Fruit fly (Drosophila melanogaster) Kc167 (cell line): ENCODE measurements around the gene CG18088.

Experiments
- h ChIP-seq: fragments of >200 bp; optimal IDR thresholded peaks from 3 replicates; lab custom pipeline; 2018; ENCODE audit warnings: missing external identifiers
- psq ChIP-seq: fragments of >200 bp; optimal IDR thresholded peaks from 2 replicates; lab custom pipeline; 2017; ENCODE audit warnings: missing external identifiers

DNA sequence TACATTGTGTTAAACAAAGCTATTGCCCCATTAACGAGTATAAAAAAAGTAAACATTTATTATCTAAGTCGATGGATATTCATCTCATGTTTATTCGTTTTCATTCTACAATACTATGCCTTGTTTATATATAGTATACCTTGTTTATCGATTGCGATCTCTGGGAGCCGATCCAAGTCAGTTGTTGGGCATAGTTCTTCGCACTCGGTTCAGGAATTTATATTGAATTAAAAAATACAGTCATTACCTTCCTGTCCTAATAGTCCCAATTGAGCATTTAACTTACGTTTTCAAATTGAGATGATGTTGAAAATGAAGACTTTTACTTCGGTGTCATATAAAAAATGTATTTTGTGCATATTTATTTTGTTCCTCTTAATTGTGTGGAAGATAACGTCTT, 2.7 kb upstream of the CG18088 start, which contains the start of gene CG32984:
- TF ChIP-seq psq (no peak), h (no peak)
